Worm (Caenorhabditis elegans): ENCODE results near the gene sams-5.

Gene sams-5

ce11 chrIV:6325772-6326171, 46.5 kb upstream of the sams-5 start (continued):
- TF ChIP-seq lin-54 (GFP tag; optimal IDR thresholded peaks at IDR 0.05) (peak; percentile 31), Y53G8AR.9 (GFP tag; conservative IDR thresholded peaks at IDR 0.05) (peak; percentile 40; the same call in 1 of the 2 replicates), madf-6 (GFP tag; IDR thresholded peaks at IDR 0.05) (peak; percentile 46), ceh-40 (GFP tag; IDR thresholded peaks at IDR 0.05) (peak; percentile 30; the same call in 1 of the 2 replicates), attf-6 (GFP tag; IDR thresholded peaks at IDR 0.05) (peak; percentile 70; the same call in 1 of the 2 replicates), snpc-1.3 (tag; optimal IDR thresholded peaks at IDR 0.05; ENCODE audit: insufficient read depth) (peak; percentile 19), tbp1 (GFP tag; optimal IDR thresholded peaks at IDR 0.05) (peak; percentile 29), cebp-2 (GFP tag; IDR thresholded peaks at IDR 0.05) (0 out of 2 replicates have a peak, but pooled peaks have one; percentile 39), ceh-91 (GFP tag; IDR thresholded peaks at IDR 0.05) (no peak), nfyb-1 (GFP tag; IDR thresholded peaks at IDR 0.05) (peak; percentile 58), dpl-1 (GFP tag; optimal IDR thresholded peaks at IDR 0.05) (no peak), F10E7.11 (tag; optimal IDR thresholded peaks at IDR 0.05) (peak; percentile 64), lsy-27 (tag; optimal IDR thresholded peaks at IDR 0.05; ENCODE audit: borderline replicate concordance, insufficient read depth) (no peak), ceh-100 (GFP tag; IDR thresholded peaks at IDR 0.05) (no peak), cebp-1 (GFP tag; IDR thresholded peaks at IDR 0.05) (no peak), cebp-1 (tag; optimal IDR thresholded peaks at IDR 0.05) (peak; percentile 18), tbx-9 (tag; optimal IDR thresholded peaks at IDR 0.05; ENCODE audit: borderline replicate concordance) (peak; percentile 32), B0336.3 (GFP tag; IDR thresholded peaks at IDR 0.05) (peak; percentile 82; the same call in 1 of the 2 replicates), lsl-1 (GFP tag; optimal IDR thresholded peaks at IDR 0.05) (peak; percentile 17), hsf-1 (GFP tag; IDR thresholded peaks at IDR 0.05) (peak; percentile 27), Y56A3A.18 (GFP tag; IDR thresholded peaks at IDR 0.05) (0 out of 2 replicates have a peak, but pooled peaks have one; percentile 71), F57C9.4 (tag; optimal IDR thresholded peaks at IDR 0.05) (peak; percentile 67), ceh-79 (tag; optimal IDR thresholded peaks at IDR 0.05) (peak; percentile 55), efl-1 (GFP tag; optimal IDR thresholded peaks at IDR 0.05) (no peak), B0035.1 (tag; optimal IDR thresholded peaks at IDR 0.05) (no peak), tlf-1 (GFP tag; optimal IDR thresholded peaks at IDR 0.05) (no peak), zfh-2 (GFP tag; conservative IDR thresholded peaks at IDR 0.05) (no peak), chd-7 (tag; optimal IDR thresholded peaks at IDR 0.05) (peak; percentile 46), lir-1 (GFP tag; conservative IDR thresholded peaks at IDR 0.05) (no peak), unc-130 (GFP tag; optimal IDR thresholded peaks at IDR 0.05) (peak; percentile 9), D2030.7 (GFP tag; IDR thresholded peaks at IDR 0.05) (no peak; the same call in 1 of the 2 replicates), nhr-27 (tag; optimal IDR thresholded peaks at IDR 0.05) (peak; percentile 71), F23B12.7 (tag; optimal IDR thresholded peaks at IDR 0.05; ENCODE audit: insufficient read depth) (no peak), athp-1 (tag; optimal IDR thresholded peaks at IDR 0.05) (peak; percentile 39), C06A6.2 (GFP tag; conservative IDR thresholded peaks at IDR 0.05) (no peak)

ce11 chrIV:6323654-6324224, 44.4 kb upstream of the sams-5 start, which contains the start of gene sqd-1:
Gene sqd-1 (plus strand): TSS chrIV:6324174.
- peak; percentile 90 for TF ChIP-seq repo-1 (tag; optimal IDR thresholded peaks at IDR 0.05)
- TF ChIP-seq F10E7.11 (tag; optimal IDR thresholded peaks at IDR 0.05) = no peak
- TF ChIP-seq K11D2.4 (GFP tag; IDR thresholded peaks at IDR 0.05) = peak; percentile 93
- TF ChIP-seq sptf-2 (GFP tag; optimal IDR thresholded peaks at IDR 0.05) = no peak
- TF ChIP-seq sdz-38 (tag; optimal IDR thresholded peaks at IDR 0.05) = no peak
- peak; percentile 90 for TF ChIP-seq zfh-2 (GFP tag; conservative IDR thresholded peaks at IDR 0.05)
- peak; percentile 93 for TF ChIP-seq F23B12.7 (tag; optimal IDR thresholded peaks at IDR 0.05; ENCODE audit: insufficient read depth)
- TF ChIP-seq xnd-1 (tag; optimal IDR thresholded peaks at IDR 0.05) = peak; percentile 54
- TF ChIP-seq Y56A3A.18 (GFP tag; IDR thresholded peaks at IDR 0.05) = peak; percentile 91
- TF ChIP-seq ama-1 (optimal IDR thresholded peaks at IDR 0.05) = no peak
- TF ChIP-seq ama-1 (GFP tag; optimal IDR thresholded peaks at IDR 0.05) = no peak
- TF ChIP-seq zim-3 (tag; optimal IDR thresholded peaks at IDR 0.05) = peak; percentile 89
- peak; percentile 96 for TF ChIP-seq pbrm-1 (GFP tag; IDR thresholded peaks at IDR 0.05)
- TF ChIP-seq rec-8 (tag; optimal IDR thresholded peaks at IDR 0.05) = peak in 1 of 2 experiments; percentile 7
- no peak for TF ChIP-seq F39B2.1 (GFP tag; IDR thresholded peaks at IDR 0.05)
- TF ChIP-seq lsy-27 (tag; optimal IDR thresholded peaks at IDR 0.05; ENCODE audit: borderline replicate concordance, insufficient read depth) = peak; percentile 2
- TF ChIP-seq aptf-3 (GFP tag; IDR thresholded peaks at IDR 0.05) = 0 out of 2 replicates have a peak, but pooled peaks have one; percentile 36
- TF ChIP-seq ztf-18 (tag; optimal IDR thresholded peaks at IDR 0.05) = peak; percentile 48

All from whole organism, young adult.